Fruit fly (Drosophila melanogaster): ENCODE data around the gene CG15443.

The CG15443 gene

DNA sequence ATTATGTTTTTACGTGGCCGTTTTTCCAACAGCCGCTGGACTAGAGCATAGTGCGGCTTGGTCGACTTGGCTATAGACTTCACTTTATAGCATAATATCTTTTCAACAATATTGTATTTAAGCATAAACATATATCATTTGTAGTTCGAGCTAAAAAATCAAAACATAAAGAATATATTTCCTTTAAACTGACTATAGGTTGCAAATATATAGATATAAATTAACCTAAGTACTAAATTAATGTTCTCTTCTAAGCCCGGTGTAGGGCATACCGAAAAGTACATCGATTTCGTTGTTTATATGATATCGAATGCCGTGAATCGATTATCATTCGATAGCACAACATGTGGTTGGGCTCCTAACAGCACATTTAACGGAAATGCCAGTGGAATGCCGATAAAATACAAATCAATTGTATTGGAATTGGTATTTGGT is 14.6 kb downstream of the CG15443 start, which contains the start of gene MFS18 (continued):
- TF ChIP-seq Ets21C (GFP tag; optimal IDR thresholded peaks at IDR 0.05) (peak; percentile 84), spab (GFP tag; optimal IDR thresholded peaks at IDR 0.05) (peak; percentile 98), CG6792 (GFP tag; optimal IDR thresholded peaks at IDR 0.05) (peak; percentile 94), Hr38 (GFP tag; optimal IDR thresholded peaks at IDR 0.05) (peak; percentile 20), CG8319 (GFP tag; optimal IDR thresholded peaks at IDR 0.05) (peak; percentile 98), dsx (GFP tag; optimal IDR thresholded peaks at IDR 0.05; ENCODE audit: poor library complexity, severe bottlenecking) (peak; percentile 86), CG7368 (GFP tag; optimal IDR thresholded peaks at IDR 0.05) (peak; percentile 99), CG10631 (GFP tag; optimal IDR thresholded peaks at IDR 0.05) (peak; percentile 97), dac (GFP tag; optimal IDR thresholded peaks at IDR 0.05) (peak; percentile 81), OdsH (GFP tag; optimal IDR thresholded peaks at IDR 0.05) (peak; percentile 97), CG1621 (tag; optimal IDR thresholded peaks at IDR 0.05) (peak; percentile 85), net (GFP tag; optimal IDR thresholded peaks at IDR 0.05) (peak; percentile 97), CG31627 (GFP tag; optimal IDR thresholded peaks at IDR 0.05) (peak; percentile 91), CG9139 (GFP tag; optimal IDR thresholded peaks at IDR 0.05) (no peak), Sox14 (GFP tag; optimal IDR thresholded peaks at IDR 0.05) (peak; percentile 92), CG11902 (GFP tag; optimal IDR thresholded peaks at IDR 0.05) (peak; percentile 95), CG16779 (tag; optimal IDR thresholded peaks at IDR 0.05) (no peak), achi (GFP tag; optimal IDR thresholded peaks at IDR 0.05) (peak; percentile 97), lz (GFP tag; optimal IDR thresholded peaks at IDR 0.05) (peak; percentile 94)

dm6 chr2L:4444457-4444856 is 18.8 kb downstream of the CG15443 start, which contains the start of the genes morgue and Elp3:
Gene morgue, minus strand, starts transcription at chr2L:4444680.
Gene Elp3, plus strand, starts transcription at chr2L:4444732.
- TF ChIP-seq Eip75B (GFP tag; optimal IDR thresholded peaks at IDR 0.05) (no peak), CG6854 (GFP tag; optimal IDR thresholded peaks at IDR 0.05) (peak; percentile 20), fkh (GFP tag; optimal IDR thresholded peaks at IDR 0.05) (peak; percentile 77)

- TF ChIP-seq fkh (GFP tag; optimal IDR thresholded peaks at IDR 0.05) (peak; percentile 87), Ets21C (GFP tag; optimal IDR thresholded peaks at IDR 0.05) (no peak), CG6854 (GFP tag; optimal IDR thresholded peaks at IDR 0.05) (no peak), CG11902 (GFP tag; optimal IDR thresholded peaks at IDR 0.05) (no peak), CG10631 (GFP tag; optimal IDR thresholded peaks at IDR 0.05) (no peak)
Observed at dm6 chr2L:4442010-4442587, 21.1 kb downstream of the CG15443 start, which contains the start of the genes Sfp24F and CG15432. Gene Sfp24F, minus strand, starts transcription at chr2L:4442060. Gene CG15432, plus strand, starts transcription at chr2L:4442320.

DNA sequence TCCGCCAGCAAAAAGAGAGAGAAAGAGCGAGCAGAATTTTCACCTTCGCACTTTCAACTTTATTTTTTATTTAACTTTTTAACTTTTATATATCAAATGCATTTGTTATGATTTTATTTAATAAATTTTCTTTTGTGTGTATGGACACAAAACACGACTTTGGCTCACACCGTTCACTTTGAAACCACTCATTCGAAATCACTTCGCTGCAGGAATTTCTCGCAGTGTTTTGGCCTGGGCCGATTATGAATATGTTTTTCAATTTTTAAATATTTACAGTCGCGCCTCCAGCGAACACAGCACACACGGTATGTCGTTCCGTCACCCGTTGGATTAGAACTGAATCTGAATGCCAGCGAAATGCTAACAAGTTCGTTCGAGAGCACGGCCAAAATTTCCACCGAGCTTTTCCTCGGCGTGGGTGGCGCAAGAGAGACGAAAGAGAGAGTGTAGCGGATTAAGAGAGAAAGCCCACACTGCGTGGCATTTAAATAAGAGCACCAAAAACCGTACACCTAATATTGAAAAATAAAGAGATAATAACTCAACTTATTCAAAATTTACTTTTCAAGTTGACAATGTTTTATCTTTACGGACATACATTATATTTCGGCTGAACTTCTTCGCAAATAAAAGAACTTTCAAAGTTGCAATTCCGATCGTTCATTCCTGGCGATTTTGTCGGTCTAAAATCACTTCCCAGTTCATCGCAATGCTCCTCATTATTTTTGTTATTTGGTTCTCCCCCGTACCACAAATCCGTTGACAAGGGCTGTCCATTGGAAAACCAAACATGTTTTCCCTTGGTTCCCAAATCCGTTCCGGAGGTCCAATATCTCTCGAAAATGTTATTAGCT is 22.1 kb downstream of the CG15443 start, which contains the start of gene CG15431:
CG15431 (minus strand) TSS at position 402 of the 857 bp plus-strand sequence.
- TF ChIP-seq fd59A (GFP tag; optimal IDR thresholded peaks at IDR 0.05) (no peak), CG8632 (GFP tag; optimal IDR thresholded peaks at IDR 0.05) (no peak), CG10669 (GFP tag; optimal IDR thresholded peaks at IDR 0.05) (no peak), eg (GFP tag; IDR thresholded peaks at IDR 0.05) (0 out of 3 replicates have a peak, but pooled peaks have one; percentile 40), CG11294 (GFP tag; IDR thresholded peaks at IDR 0.05) (no peak), CG3032 (tag; optimal IDR thresholded peaks at IDR 0.05) (no peak), Met (GFP tag; optimal IDR thresholded peaks at IDR 0.05) (no peak), vri (GFP tag; optimal IDR thresholded peaks at IDR 0.05) (no peak), CG7368 (GFP tag; optimal IDR thresholded peaks at IDR 0.05) (no peak), Lpt (GFP tag; optimal IDR thresholded peaks at IDR 0.05) (no peak), fd85E (GFP tag; optimal IDR thresholded peaks at IDR 0.05) (no peak), CG8119 (GFP tag; IDR thresholded peaks at IDR 0.05) (peak; percentile 47; the same call in 1 of the 3 replicates), Sox102F (GFP tag; optimal IDR thresholded peaks at IDR 0.05) (no peak), CG4318 (GFP tag; optimal IDR thresholded peaks at IDR 0.05) (no peak), CG16779 (tag; optimal IDR thresholded peaks at IDR 0.05) (no peak), CG11902 (GFP tag; optimal IDR thresholded peaks at IDR 0.05) (no peak), CG6163 (GFP tag; IDR thresholded peaks at IDR 0.05) (peak; percentile 56; the same call in 1 of the 3 replicates), ss (GFP tag; optimal IDR thresholded peaks at IDR 0.05) (no peak), achi (GFP tag; optimal IDR thresholded peaks at IDR 0.05) (no peak), CG15336 (GFP tag; IDR thresholded peaks at IDR 0.05) (peak; percentile 40; the same call in 1 of the 2 replicates), CG1621 (tag; optimal IDR thresholded peaks at IDR 0.05) (no peak), CG6854 (GFP tag; optimal IDR thresholded peaks at IDR 0.05) (no peak), Ets96B (tag; optimal IDR thresholded peaks at IDR 0.05) (no peak), salr (GFP tag; optimal IDR thresholded peaks at IDR 0.05) (peak; percentile 56 to 82), CG8319 (GFP tag; optimal IDR thresholded peaks at IDR 0.05) (no peak), Blimp-1 (GFP tag; optimal IDR thresholded peaks at IDR 0.05) (no peak), Ets21C (GFP tag; optimal IDR thresholded peaks at IDR 0.05) (no peak), Sox14 (GFP tag; optimal IDR thresholded peaks at IDR 0.05) (no peak)

Data from whole organism, prepupa.